Fruit fly (Drosophila melanogaster) whole organism, pupa: Measurements from ENCODE around the gene CG31274.

ENCODE experiments used
- CG10348 ChIP-seq: fragments of 200-800 bp; sonication (Bioruptor generic); IDR thresholded peaks from 2 replicates; pipeline ENCODE4 v1.3.6; 2022; ENCODE audit warnings: missing biosample characterization, missing genetic modification characterization
- CG13204 ChIP-seq: fragments of 200-800 bp; sonication (Bioruptor generic); optimal IDR thresholded peaks from 2 replicates; lab custom pipeline; 2018; ENCODE audit warnings: missing biosample characterization, mild to moderate bottlenecking, missing genetic modification characterization, moderate library complexity
- CG14655 ChIP-seq: fragments of 200-800 bp; sonication (Bioruptor generic); optimal IDR thresholded peaks from 3 replicates; lab custom pipeline; 2017; ENCODE audit warnings: mild to moderate bottlenecking, missing biosample characterization, missing genetic modification reagents, missing genetic modification characterization
- CG15710 ChIP-seq: fragments of 200-800 bp; sonication (Bioruptor generic); optimal IDR thresholded peaks from 2 replicates; lab custom pipeline; 2018; ENCODE audit warnings: missing biosample characterization, mild to moderate bottlenecking, missing genetic modification characterization, moderate library complexity
- CG34367 ChIP-seq: fragments of 200-800 bp; sonication (Bioruptor generic); optimal IDR thresholded peaks from 2 replicates; lab custom pipeline; 2018; ENCODE audit warnings: missing biosample characterization, mild to moderate bottlenecking, missing genetic modification characterization
- CG4496 ChIP-seq: fragments of 200-800 bp; sonication (Bioruptor generic); IDR thresholded peaks from 3 replicates; pipeline ENCODE4 v1.3.6; 2022; ENCODE audit warnings: missing biosample characterization, missing genetic modification characterization
- CG9948 ChIP-seq: fragments of 200-800 bp; sonication (Bioruptor generic); optimal IDR thresholded peaks from 2 replicates; lab custom pipeline; 2018; ENCODE audit warnings: missing biosample characterization, mild to moderate bottlenecking, missing genetic modification characterization, moderate library complexity
- D1 ChIP-seq: fragments of 200-800 bp; sonication (Bioruptor generic); optimal IDR thresholded peaks from 2 replicates; lab custom pipeline; 2018; ENCODE audit warnings: missing biosample characterization, mild to moderate bottlenecking, missing genetic modification characterization, moderate library complexity
- EcR ChIP-seq: fragments of 200-800 bp; sonication (Bioruptor generic); optimal IDR thresholded peaks from 3 replicates; lab custom pipeline; 2019; ENCODE audit warnings: missing biosample characterization, missing genetic modification characterization, mild to moderate bottlenecking, moderate library complexity, missing genetic modification reagents
- Ets98B ChIP-seq: fragments of 200-800 bp; sonication (Bioruptor generic); IDR thresholded peaks from 2 replicates; pipeline ENCODE4 v1.3.6; 2022; ENCODE audit warnings: missing biosample characterization, missing genetic modification characterization
- Pif1A ChIP-seq: fragments of 200-800 bp; sonication (Bioruptor generic); optimal IDR thresholded peaks from 3 replicates; lab custom pipeline; 2016; ENCODE audit warnings: missing biosample characterization, missing genetic modification characterization
- Pif1B ChIP-seq: fragments of 200-800 bp; sonication (Bioruptor generic); optimal IDR thresholded peaks from 3 replicates; lab custom pipeline; 2016; ENCODE audit warnings: missing biosample characterization, missing genetic modification characterization
- gl ChIP-seq: fragments of 200-800 bp; sonication (Bioruptor generic); optimal IDR thresholded peaks from 2 replicates; lab custom pipeline; 2018; ENCODE audit warnings: missing biosample characterization, mild to moderate bottlenecking, missing genetic modification characterization

DNA sequence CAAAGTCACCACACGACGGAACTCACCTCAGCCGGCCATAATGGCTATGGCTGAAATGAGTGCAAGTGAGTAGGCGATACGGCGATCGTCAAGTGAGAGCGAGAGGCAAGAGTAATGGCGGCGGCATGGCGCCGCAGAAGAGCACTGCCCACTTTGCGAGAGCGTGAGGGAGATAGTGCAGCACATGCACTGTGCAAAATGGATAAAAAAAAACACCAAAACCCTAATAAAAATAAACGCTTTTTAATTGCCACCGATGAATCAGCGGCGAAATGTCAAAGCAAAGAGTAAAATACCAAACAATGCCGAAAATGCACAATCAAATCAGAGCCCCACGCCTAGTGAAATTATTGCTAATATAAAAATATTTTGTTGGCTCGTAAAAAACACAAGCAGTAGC lies 44.1 kb upstream of the CG31274 start:
- TF ChIP-seq Pif1B (GFP tag; lab: Kevin White, UChicago) (no peak), CG15710 (tag; lab: Kevin White, UChicago) (peak; percentile 23), CG34367 (tag; lab: Kevin White, UChicago) (peak; percentile 22), Ets98B (no peak; the same call in 1 of the 2 replicates), EcR (GFP tag; lab: Kevin White, UChicago) (no peak), CG13204 (no peak), Pif1A (GFP tag; lab: Kevin White, UChicago) (peak; percentile 3), CG14655 (GFP tag; lab: Kevin White, UChicago) (peak; percentile 40), gl (tag; lab: Kevin White, UChicago) (peak; percentile 28), CG10348 (GFP tag; lab: Robert Waterston, UW) (no peak), CG9948 (tag; lab: Kevin White, UChicago) (no peak), D1 (tag; lab: Kevin White, UChicago) (peak; percentile 12), CG4496 (GFP tag; lab: Robert Waterston, UW) (peak; percentile 84)
